Fruit fly (Drosophila melanogaster): ENCODE data around the gene CG13724.

dm6 chr3L:17352812-17353211 is 30.2 kb downstream of the CG13724 start:
- TF ChIP-seq psq (optimal IDR thresholded peaks at IDR 0.05): no peak
- TF ChIP-seq ttk (optimal IDR thresholded peaks at IDR 0.05): no peak

Data from Kc167 (cell line).